Worm (Caenorhabditis elegans): ENCODE results near the gene str-187.
A peak's percentile ranks its signal among the peaks of the same experiment; 100 is the strongest.

Gene str-187

ce11 chrIV:17281060-17282021 lies 16.0 kb downstream of the str-187 start:
- TF ChIP-seq ztf-4 (tag; optimal IDR thresholded peaks at IDR 0.05) = peak; percentile 87
- TF ChIP-seq egl-27 (tag; optimal IDR thresholded peaks at IDR 0.05) = no peak
- TF ChIP-seq elt-2 (tag; optimal IDR thresholded peaks at IDR 0.05) = peak; percentile 62
- peak; percentile 51 for TF ChIP-seq unc-62 (GFP tag; optimal IDR thresholded peaks at IDR 0.05)
- TF ChIP-seq nfya-1 (tag; optimal IDR thresholded peaks at IDR 0.05; ENCODE audit: insufficient read depth) = peak; percentile 64
- no peak for TF ChIP-seq fkh-10 (GFP tag; optimal IDR thresholded peaks at IDR 0.05)
- TF ChIP-seq ZK546.5 (tag; optimal IDR thresholded peaks at IDR 0.05) = no peak
- TF ChIP-seq mdl-1 (tag; optimal IDR thresholded peaks at IDR 0.05) = no peak
- TF ChIP-seq elt-3 (tag; optimal IDR thresholded peaks at IDR 0.05) = no peak
- no peak for TF ChIP-seq mml-1 (tag; optimal IDR thresholded peaks at IDR 0.05)
- no peak for TF ChIP-seq R02D3.7 (tag; optimal IDR thresholded peaks at IDR 0.05)
- TF ChIP-seq skn-1 (tag; optimal IDR thresholded peaks at IDR 0.05) = no peak
- peak; percentile 42 for TF ChIP-seq nhr-23 (tag; optimal IDR thresholded peaks at IDR 0.05)
- no peak for TF ChIP-seq pqm-1 (tag; optimal IDR thresholded peaks at IDR 0.05)
- no peak for TF ChIP-seq nhr-11 (tag; optimal IDR thresholded peaks at IDR 0.05)
- TF ChIP-seq nhr-67 (tag; optimal IDR thresholded peaks at IDR 0.05) = no peak
- no peak for TF ChIP-seq hmg-11 (tag; optimal IDR thresholded peaks at IDR 0.05)
- TF ChIP-seq ztf-11 (tag; optimal IDR thresholded peaks at IDR 0.05) = no peak
- TF ChIP-seq zag-1 (tag; optimal IDR thresholded peaks at IDR 0.05) = no peak
- peak; percentile 87 for TF ChIP-seq aly-2 (tag; optimal IDR thresholded peaks at IDR 0.05)
- no peak for TF ChIP-seq fkh-2 (tag; optimal IDR thresholded peaks at IDR 0.05)
- TF ChIP-seq nhr-76 (tag; optimal IDR thresholded peaks at IDR 0.05) = no peak
- peak; percentile 88 for TF ChIP-seq pha-4 (tag; optimal IDR thresholded peaks at IDR 0.05)
- no peak for TF ChIP-seq ceh-9 (tag; optimal IDR thresholded peaks at IDR 0.05)
- TF ChIP-seq snpc-4 (tag; optimal IDR thresholded peaks at IDR 0.05) = peak; percentile 49
- TF ChIP-seq nhr-25 (tag; optimal IDR thresholded peaks at IDR 0.05) = peak; percentile 76
- peak; percentile 84 for TF ChIP-seq tbx-2 (tag; optimal IDR thresholded peaks at IDR 0.05)
- no peak for TF ChIP-seq egl-5 (tag; optimal IDR thresholded peaks at IDR 0.05)
- peak; percentile 65 for TF ChIP-seq jun-1 (tag; optimal IDR thresholded peaks at IDR 0.05)
- peak; percentile 30 for TF ChIP-seq ceh-28 (tag; optimal IDR thresholded peaks at IDR 0.05)
- TF ChIP-seq ceh-16 (tag; optimal IDR thresholded peaks at IDR 0.05) = no peak
- TF ChIP-seq ama-1 (optimal IDR thresholded peaks at IDR 0.05) = peak; percentile 99
- TF ChIP-seq lsy-12 (tag; optimal IDR thresholded peaks at IDR 0.05) = peak; percentile 75
- no peak for TF ChIP-seq nhr-237 (tag; optimal IDR thresholded peaks at IDR 0.05)
- TF ChIP-seq nhr-43 (tag; optimal IDR thresholded peaks at IDR 0.05; ENCODE audit: poor library complexity, severe bottlenecking) = peak; percentile 61
- TF ChIP-seq fos-1 (tag; optimal IDR thresholded peaks at IDR 0.05) = peak; percentile 77
- TF ChIP-seq lin-39 (tag; optimal IDR thresholded peaks at IDR 0.05) = no peak

DNA sequence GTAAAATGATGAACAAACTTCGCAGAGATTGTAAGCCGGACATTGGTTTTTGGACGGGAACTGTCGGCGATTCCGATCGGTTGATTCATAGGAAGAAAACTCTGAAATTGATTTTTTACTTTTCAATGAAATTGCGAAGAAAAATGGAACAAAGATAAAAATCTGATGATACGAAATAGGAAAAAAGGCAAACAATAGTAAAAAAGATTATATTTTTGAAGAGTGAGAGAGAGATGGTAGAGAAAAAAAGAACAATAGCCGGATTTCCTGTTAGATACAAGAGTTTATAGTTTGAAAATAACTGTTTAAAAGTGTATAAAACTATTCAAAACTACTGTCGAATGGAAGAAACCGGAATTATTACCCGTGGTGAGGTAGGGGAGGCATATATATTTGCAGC lies 18.7 kb downstream of the str-187 start, which contains the start of gene nra-1:
Gene nra-1 (minus strand): TSS at position 101 of the 400 bp plus-strand sequence.
- TF ChIP-seq nhr-43 (tag; optimal IDR thresholded peaks at IDR 0.05; ENCODE audit: poor library complexity, severe bottlenecking) (no peak), pqm-1 (tag; optimal IDR thresholded peaks at IDR 0.05) (no peak), nhr-23 (tag; optimal IDR thresholded peaks at IDR 0.05) (no peak), ceh-16 (tag; optimal IDR thresholded peaks at IDR 0.05) (no peak), elt-1 (tag; optimal IDR thresholded peaks at IDR 0.05) (no peak), eor-1 (tag; optimal IDR thresholded peaks at IDR 0.05) (no peak), nhr-76 (tag; optimal IDR thresholded peaks at IDR 0.05) (no peak), aly-2 (tag; optimal IDR thresholded peaks at IDR 0.05) (no peak), nhr-237 (tag; optimal IDR thresholded peaks at IDR 0.05) (no peak), ceh-82 (tag; optimal IDR thresholded peaks at IDR 0.05) (no peak), ama-1 (optimal IDR thresholded peaks at IDR 0.05) (no peak), ceh-9 (tag; optimal IDR thresholded peaks at IDR 0.05) (no peak), ZK546.5 (tag; optimal IDR thresholded peaks at IDR 0.05) (no peak), skn-1 (tag; optimal IDR thresholded peaks at IDR 0.05) (no peak), snpc-4 (tag; optimal IDR thresholded peaks at IDR 0.05) (no peak), nhr-12 (tag; optimal IDR thresholded peaks at IDR 0.05) (no peak), tbx-2 (tag; optimal IDR thresholded peaks at IDR 0.05) (no peak), jun-1 (tag; optimal IDR thresholded peaks at IDR 0.05) (no peak), zag-1 (tag; optimal IDR thresholded peaks at IDR 0.05) (no peak), pha-4 (tag; optimal IDR thresholded peaks at IDR 0.05) (no peak)

All from whole organism, L3 larva.